Fruit fly (Drosophila melanogaster) whole organism, embryonic: Measurements from ENCODE around the gene Pi3K21B.

Experiments
- BEAF-32 ChIP-seq: fragments of 200-800 bp; sonication (Bioruptor generic); optimal IDR thresholded peaks from 3 replicates; lab custom pipeline; 2017; ENCODE audit warnings: missing biosample characterization, missing genetic modification characterization, mild to moderate bottlenecking, moderate library complexity, missing genetic modification reagents
- Bgb ChIP-seq: fragments of 200-800 bp; sonication (Bioruptor generic); IDR thresholded peaks from 2 replicates; pipeline ENCODE4 v1.3.6; 2022; ENCODE audit warnings: missing biosample characterization, missing genetic modification characterization; ENCODE audit not compliant: partially characterized antibody
- CG10147 ChIP-seq: fragments of 200-800 bp; sonication (Bioruptor generic); optimal IDR thresholded peaks from 2 replicates; lab custom pipeline; 2019; ENCODE audit warnings: missing biosample characterization, mild to moderate bottlenecking, missing genetic modification characterization, moderate library complexity
- CG11247 ChIP-seq: fragments of 200-800 bp; sonication (Bioruptor generic); IDR thresholded peaks from 2 replicates; pipeline ENCODE4 v1.3.6; 2022; ENCODE audit warnings: missing biosample characterization, missing genetic modification characterization
- CG11398 ChIP-seq: fragments of 200-800 bp; sonication (Bioruptor generic); optimal IDR thresholded peaks from 2 replicates; lab custom pipeline; 2016; ENCODE audit warnings: missing biosample characterization, missing genetic modification characterization
- CG11504 ChIP-seq: fragments of 200-800 bp; sonication (Bioruptor generic); optimal IDR thresholded peaks from 3 replicates; lab custom pipeline; 2019; ENCODE audit warnings: missing biosample characterization, mild to moderate bottlenecking, missing genetic modification characterization, moderate library complexity
- CG1233 ChIP-seq: fragments of 200-800 bp; sonication (Bioruptor generic); optimal IDR thresholded peaks from 4 replicates; lab custom pipeline; 2018; ENCODE audit warnings: missing biosample characterization, mild to moderate bottlenecking, missing genetic modification characterization
- CG12769 ChIP-seq: fragments of 200-800 bp; sonication (Bioruptor generic); optimal IDR thresholded peaks from 2 replicates; lab custom pipeline; 2019; ENCODE audit warnings: missing biosample characterization, mild to moderate bottlenecking, missing genetic modification characterization, moderate library complexity
- CG13624 ChIP-seq: fragments of 200-800 bp; sonication (Bioruptor generic); optimal IDR thresholded peaks from 2 replicates; lab custom pipeline; 2016; ENCODE audit warnings: missing biosample characterization, missing genetic modification characterization
- CG15269 ChIP-seq: fragments of 200-800 bp; sonication (Bioruptor generic); optimal IDR thresholded peaks from 2 replicates; lab custom pipeline; 2018; ENCODE audit warnings: missing biosample characterization, mild to moderate bottlenecking, missing genetic modification characterization, moderate library complexity
- CG17359 ChIP-seq: fragments of 200-800 bp; sonication (Bioruptor generic); optimal IDR thresholded peaks from 3 replicates; lab custom pipeline; 2018; ENCODE audit warnings: missing biosample characterization, mild to moderate bottlenecking, missing genetic modification characterization, moderate library complexity
- CG17802 ChIP-seq: fragments of 200-800 bp; sonication (Bioruptor generic); optimal IDR thresholded peaks from 2 replicates; lab custom pipeline; 2018; ENCODE audit warnings: missing biosample characterization, mild to moderate bottlenecking, missing genetic modification characterization, moderate library complexity
- CG17829 ChIP-seq: fragments of 200-800 bp; optimal IDR thresholded peaks from 2 replicates; lab custom pipeline; 2019; ENCODE audit warnings: missing biosample characterization, mild to moderate bottlenecking, missing genetic modification characterization, moderate library complexity
- CG18619 ChIP-seq: fragments of 200-800 bp; sonication (Bioruptor generic); optimal IDR thresholded peaks from 3 replicates; lab custom pipeline; 2017; ENCODE audit warnings: missing biosample characterization, mild to moderate bottlenecking, missing genetic modification characterization
- CG2116 ChIP-seq: fragments of 200-800 bp; sonication (Bioruptor generic); optimal IDR thresholded peaks from 3 replicates; lab custom pipeline; 2018; ENCODE audit warnings: missing biosample characterization, mild to moderate bottlenecking, missing genetic modification characterization
- CG6791 ChIP-seq: fragments of 200-800 bp; sonication (Bioruptor generic); IDR thresholded peaks from 3 replicates; pipeline ENCODE4 v1.3.6; 2022; ENCODE audit warnings: missing biosample characterization, missing genetic modification characterization; ENCODE audit not compliant: partially characterized antibody
- CG7357 ChIP-seq: fragments of 200-800 bp; sonication (Bioruptor generic); IDR thresholded peaks from 3 replicates; pipeline ENCODE4 v1.3.6; 2022; ENCODE audit warnings: missing biosample characterization, missing genetic modification characterization
- CG7839 ChIP-seq: fragments of 200-800 bp; sonication (Bioruptor generic); optimal IDR thresholded peaks from 3 replicates; lab custom pipeline; 2018; ENCODE audit warnings: missing biosample characterization, mild to moderate bottlenecking, missing genetic modification characterization, moderate library complexity
- CG9932 ChIP-seq: fragments of 200-800 bp; sonication (Bioruptor generic); IDR thresholded peaks from 2 replicates; pipeline ENCODE4 v1.3.6; 2022; ENCODE audit warnings: missing biosample characterization, missing genetic modification characterization
- CHES-1-like ChIP-seq: fragments of 200-800 bp; sonication (Bioruptor generic); optimal IDR thresholded peaks from 2 replicates; lab custom pipeline; 2016; ENCODE audit warnings: missing biosample characterization, missing genetic modification characterization
- ERR ChIP-seq: fragments of 200-800 bp; sonication (Bioruptor generic); optimal IDR thresholded peaks from 2 replicates; lab custom pipeline; 2016; ENCODE audit warnings: missing biosample characterization, missing genetic modification characterization
- Fer3 ChIP-seq: fragments of 200-800 bp; sonication (Bioruptor generic); optimal IDR thresholded peaks from 2 replicates; lab custom pipeline; 2018; ENCODE audit warnings: missing biosample characterization, mild to moderate bottlenecking, missing genetic modification characterization, moderate library complexity
- MTF-1 ChIP-seq: fragments of 200-800 bp; sonication (Bioruptor generic); optimal IDR thresholded peaks from 2 replicates; lab custom pipeline; 2018; ENCODE audit warnings: missing biosample characterization, mild to moderate bottlenecking, missing genetic modification characterization, borderline replicate concordance
- Med ChIP-seq: fragments of 200-800 bp; sonication (Bioruptor generic); peaks from one replicate; lab custom pipeline; 2016; ENCODE audit warnings: missing biosample characterization, missing genetic modification characterization, mild to moderate bottlenecking, inconsistent platforms, moderate library complexity
- Nf-YA ChIP-seq: fragments of 200-800 bp; sonication (Bioruptor generic); IDR thresholded peaks from 2 replicates; pipeline ENCODE4 v1.3.6; 2022; ENCODE audit warnings: missing biosample characterization, missing genetic modification characterization
- Six4 ChIP-seq: fragments of 200-800 bp; sonication (Bioruptor generic); optimal IDR thresholded peaks from 2 replicates; lab custom pipeline; 2016; ENCODE audit warnings: missing biosample characterization, missing genetic modification characterization
- Sox102F ChIP-seq: fragments of 200-800 bp; sonication (Bioruptor generic); optimal IDR thresholded peaks from 2 replicates; lab custom pipeline; 2018; ENCODE audit warnings: missing biosample characterization, mild to moderate bottlenecking, missing genetic modification characterization, moderate library complexity
- Sry-β ChIP-seq: fragments of 200-800 bp; sonication (Bioruptor generic); optimal IDR thresholded peaks from 2 replicates; lab custom pipeline; 2018; ENCODE audit warnings: missing biosample characterization, mild to moderate bottlenecking, missing genetic modification characterization, moderate library complexity
- Stat92E ChIP-seq, 3 experiments: fragments of >200 bp in 2 of 3; fragments of 200-800 bp in 1 of 3; sonication (Bioruptor generic) in 1 of 3; optimal IDR thresholded peaks; 2 replicates each; lab custom pipeline; 2017 to 2019; ENCODE audit warnings: missing biosample characterization in 3 of 3, missing genetic modification characterization in 3 of 3, mild to moderate bottlenecking in 1 of 3, moderate library complexity in 1 of 3
- Usf ChIP-seq: fragments of 200-800 bp; sonication (Bioruptor generic); optimal IDR thresholded peaks from 2 replicates; lab custom pipeline; 2017; ENCODE audit warnings: missing genotype, missing biosample characterization, missing genetic modification characterization
- bab2 ChIP-seq: fragments of 200-800 bp; sonication (Bioruptor generic); optimal IDR thresholded peaks from 2 replicates; lab custom pipeline; 2016; ENCODE audit warnings: missing biosample characterization, missing genetic modification characterization
- cad ChIP-seq: fragments of >200 bp; optimal IDR thresholded peaks from 2 replicates; lab custom pipeline; 2017; ENCODE audit warnings: missing biosample characterization, missing genetic modification characterization
- chinmo ChIP-seq: fragments of 200-800 bp; sonication (Bioruptor generic); IDR thresholded peaks from 4 replicates; pipeline ENCODE4 v1.3.6; 2022; ENCODE audit warnings: missing biosample characterization, missing genetic modification characterization; ENCODE audit not compliant: partially characterized antibody
- chm ChIP-seq: fragments of 200-800 bp; sonication (Bioruptor generic); IDR thresholded peaks from 2 replicates; pipeline ENCODE4 v1.3.6; 2022; ENCODE audit warnings: missing biosample characterization, missing genetic modification characterization
- da ChIP-seq: fragments of 200-800 bp; sonication (Bioruptor generic); optimal IDR thresholded peaks from 2 replicates; lab custom pipeline; 2016; ENCODE audit warnings: missing biosample characterization, missing genetic modification characterization
- eve ChIP-seq, 2 experiments: fragments of >200 bp; optimal IDR thresholded peaks; 2 replicates each; lab custom pipeline; 2017; ENCODE audit warnings: missing biosample characterization in 2 of 2, missing genetic modification characterization in 2 of 2
- fd64A ChIP-seq: fragments of 200-800 bp; sonication (Bioruptor generic); optimal IDR thresholded peaks from 3 replicates; lab custom pipeline; 2018; ENCODE audit warnings: missing biosample characterization, mild to moderate bottlenecking, missing genetic modification characterization
- gcm ChIP-seq: fragments of 200-800 bp; sonication (Bioruptor generic); optimal IDR thresholded peaks from 2 replicates; lab custom pipeline; 2019; ENCODE audit warnings: missing biosample characterization, mild to moderate bottlenecking, missing genetic modification characterization, moderate library complexity
- gem ChIP-seq: fragments of 200-800 bp; sonication (Bioruptor generic); optimal IDR thresholded peaks from 2 replicates; lab custom pipeline; 2019; ENCODE audit warnings: missing biosample characterization, mild to moderate bottlenecking, missing genetic modification characterization, moderate library complexity
- gsb ChIP-seq: fragments of 200-800 bp; sonication (Bioruptor generic); IDR thresholded peaks from 2 replicates; pipeline ENCODE4 v1.3.6; 2022; ENCODE audit warnings: missing biosample characterization, missing genetic modification characterization
- gt ChIP-seq: fragments of 200-800 bp; sonication (Bioruptor generic); IDR thresholded peaks from 2 replicates; pipeline ENCODE4 v1.3.6; 2022; ENCODE audit warnings: missing biosample characterization, missing genetic modification characterization
- hb ChIP-seq: fragments of 200-800 bp; sonication (Bioruptor generic); IDR thresholded peaks from 3 replicates; pipeline ENCODE4 v1.3.6; 2022; ENCODE audit warnings: missing biosample characterization, missing genetic modification characterization; ENCODE audit not compliant: partially characterized antibody
- ind ChIP-seq: fragments of 200-800 bp; sonication (Bioruptor generic); optimal IDR thresholded peaks from 3 replicates; lab custom pipeline; 2016; ENCODE audit warnings: missing biosample characterization, missing genetic modification characterization
- lmd ChIP-seq: fragments of 200-800 bp; sonication (Bioruptor generic); IDR thresholded peaks from 2 replicates; pipeline ENCODE4 v1.3.6; 2022; ENCODE audit warnings: missing biosample characterization, missing genetic modification characterization
- oc ChIP-seq: fragments of 200-800 bp; sonication (Bioruptor generic); optimal IDR thresholded peaks from 2 replicates; lab custom pipeline; 2018; ENCODE audit warnings: missing biosample characterization, mild to moderate bottlenecking, missing genetic modification characterization, moderate library complexity
- org-1 ChIP-seq: fragments of 200-800 bp; sonication (Bioruptor generic); optimal IDR thresholded peaks from 2 replicates; lab custom pipeline; 2017; ENCODE audit warnings: missing biosample characterization, missing genetic modification characterization
- psq ChIP-seq: fragments of 200-800 bp; sonication (Bioruptor generic); optimal IDR thresholded peaks from 2 replicates; lab custom pipeline; 2017; ENCODE audit warnings: missing biosample characterization, missing genetic modification characterization
- sens ChIP-seq: fragments of 200-800 bp; sonication (Bioruptor generic); peaks from one replicate; lab custom pipeline; 2016; ENCODE audit warnings: missing biosample characterization, missing genetic modification characterization
- shn ChIP-seq: fragments of 200-800 bp; sonication (Bioruptor generic); optimal IDR thresholded peaks from 3 replicates; lab custom pipeline; 2016; ENCODE audit warnings: missing biosample characterization, missing genetic modification characterization
- sima ChIP-seq: fragments of 200-800 bp; sonication (Bioruptor generic); optimal IDR thresholded peaks from 2 replicates; lab custom pipeline; 2016; ENCODE audit warnings: missing biosample characterization, missing genetic modification characterization
- slbo ChIP-seq: fragments of 200-800 bp; sonication (Bioruptor generic); IDR thresholded peaks from 2 replicates; pipeline ENCODE4 v1.3.6; 2022; ENCODE audit warnings: missing biosample characterization, missing genetic modification characterization

The Pi3K21B gene

dm6 chr2L:305646-306045, 8.0 kb downstream of the Pi3K21B start, which contains the start of gene Plc21C (continued):
- TF ChIP-seq CG17359 (no peak), Med (GFP tag; lab: Kevin White, UChicago) (peak; percentile 93), CHES-1-like (GFP tag; lab: Kevin White, UChicago) (peak; percentile 59), CG10147 (GFP tag; lab: Kevin White, UChicago) (peak; percentile 45), CG13624 (GFP tag; lab: Kevin White, UChicago) (peak; percentile 70), chinmo (GFP tag; lab: Robert Waterston, UW) (no peak), Sox102F (GFP tag; lab: Kevin White, UChicago) (no peak), CG7357 (GFP tag; lab: Robert Waterston, UW) (no peak), eve (GFP tag; optimal IDR thresholded peaks at IDR 0.05; lab: Kevin White, UChicago) (no peak), Stat92E (GFP tag; optimal IDR thresholded peaks at IDR 0.05; lab: Kevin White, UChicago) (peak in 1 of 3 experiments; percentile 62), org-1 (GFP tag; lab: Kevin White, UChicago) (no peak), CG11398 (GFP tag; lab: Kevin White, UChicago) (peak; percentile 25), CG18619 (GFP tag; lab: Kevin White, UChicago) (no peak), CG9932 (peak; percentile 65), slbo (GFP tag; lab: Robert Waterston, UW) (peak; percentile 62), hb (GFP tag; lab: Robert Waterston, UW) (no peak), Bgb (GFP tag; lab: Robert Waterston, UW) (peak; percentile 43; the same call in 1 of the 2 replicates), CG11247 (GFP tag; lab: Robert Waterston, UW) (0 out of 2 replicates have a peak, but pooled peaks have one; percentile 6), CG17829 (peak; percentile 69), CG2116 (peak; percentile 81), MTF-1 (no peak), chm (GFP tag; lab: Robert Waterston, UW) (no peak), Sry-β (GFP tag; lab: Kevin White, UChicago) (peak; percentile 49), lmd (no peak), ERR (peak; percentile 29), CG6791 (GFP tag; lab: Robert Waterston, UW) (no peak), Nf-YA (GFP tag; lab: Robert Waterston, UW) (no peak), oc (no peak), sens (GFP tag; lab: Kevin White, UChicago) (peak; percentile 94), CG7839 (tag; lab: Kevin White, UChicago) (peak; percentile 41), CG12769 (tag; lab: Kevin White, UChicago) (peak; percentile 52), gcm (GFP tag; lab: Kevin White, UChicago) (peak; percentile 25), ind (GFP tag; lab: Kevin White, UChicago) (peak; percentile 38), gt (GFP tag; lab: Robert Waterston, UW) (no peak), shn (peak; percentile 34), Fer3 (tag; lab: Kevin White, UChicago) (peak; percentile 45), CG11504 (peak; percentile 65), Usf (GFP tag; lab: Kevin White, UChicago) (no peak), bab2 (GFP tag; lab: Kevin White, UChicago) (peak; percentile 37), CG1233 (GFP tag; lab: Kevin White, UChicago) (no peak), CG15269 (peak; percentile 35), Six4 (no peak), da (GFP tag; lab: Kevin White, UChicago) (no peak), psq (GFP tag; lab: Kevin White, UChicago) (no peak), BEAF-32 (GFP tag; lab: Kevin White, UChicago) (peak; percentile 64), gem (tag; lab: Kevin White, UChicago) (peak; percentile 59), cad (no peak), CG17802 (no peak), gsb (GFP tag; lab: Robert Waterston, UW) (no peak), fd64A (GFP tag; lab: Kevin White, UChicago) (no peak), sima (no peak)
